Worm (Caenorhabditis elegans) whole organism, late embryonic: ENCODE results near the gene acr-12.

Source experiments
- ceh-2 ChIP-seq: sonication (generic microtip); optimal IDR thresholded peaks from 2 replicates; lab custom pipeline; 2016; ENCODE audit warnings: missing genotype, missing genetic modification characterization, missing compliant biosample characterization
- ceh-9 ChIP-seq: sonication (generic microtip); optimal IDR thresholded peaks from 2 replicates; lab custom pipeline; 2016; ENCODE audit warnings: mild to moderate bottlenecking, missing genetic modification characterization, inconsistent platforms, missing compliant biosample characterization
- fax-1 ChIP-seq: sonication (generic microtip); optimal IDR thresholded peaks from 2 replicates; lab custom pipeline; 2016; ENCODE audit warnings: missing genotype, missing genetic modification characterization, missing compliant biosample characterization
- rnt-1 ChIP-seq: sonication (generic microtip); optimal IDR thresholded peaks from 2 replicates; lab custom pipeline; 2016; ENCODE audit warnings: missing genetic modification characterization, missing compliant biosample characterization

- peak; percentile 42 for TF ChIP-seq ceh-2
- TF ChIP-seq fax-1 (tag; lab: Kevin White, UChicago), result peak; percentile 29
- TF ChIP-seq ceh-9 (tag; lab: Kevin White, UChicago), result peak; percentile 50
- TF ChIP-seq rnt-1 (tag; lab: Kevin White, UChicago), result peak; percentile 57
Observed at ce11 chrX:13511796-13512195, 20.9 kb upstream of the acr-12 start.
